Worm (Caenorhabditis elegans): ENCODE measurements around the gene atln-1.

- no peak for TF ChIP-seq C04F5.9 (tag; optimal IDR thresholded peaks at IDR 0.05)
- TF ChIP-seq ztf-11 (tag; optimal IDR thresholded peaks at IDR 0.05), result no peak
- TF ChIP-seq nhr-71 (tag; optimal IDR thresholded peaks at IDR 0.05), result no peak
- TF ChIP-seq lin-13 (GFP tag; optimal IDR thresholded peaks at IDR 0.05), result no peak
- no peak for TF ChIP-seq lin-15B (tag; optimal IDR thresholded peaks at IDR 0.05)
- no peak for TF ChIP-seq egl-27 (tag; optimal IDR thresholded peaks at IDR 0.05)
- no peak for TF ChIP-seq snpc-4 (tag; optimal IDR thresholded peaks at IDR 0.05)
- TF ChIP-seq fos-1 (tag; optimal IDR thresholded peaks at IDR 0.05), result no peak
- no peak for TF ChIP-seq nhr-84 (tag; optimal IDR thresholded peaks at IDR 0.05)
- peak; percentile 63 for TF ChIP-seq elt-2 (tag; optimal IDR thresholded peaks at IDR 0.05)
- no peak for TF ChIP-seq ceh-82 (tag; optimal IDR thresholded peaks at IDR 0.05)
- TF ChIP-seq nhr-11 (tag; optimal IDR thresholded peaks at IDR 0.05), result no peak
- no peak for TF ChIP-seq efl-3 (GFP tag; optimal IDR thresholded peaks at IDR 0.05)
- no peak for TF ChIP-seq jun-1 (tag; optimal IDR thresholded peaks at IDR 0.05)
Observed at ce11 chrIV:2798339-2798738, 9.8 kb downstream of the atln-1 start, which contains the start of gene Y54G2A.52.

Data from whole organism, L1 larva.